Fruit fly (Drosophila melanogaster) whole organism, embryonic: ENCODE data around the gene pygo.

Source experiments
- BEAF-32 ChIP-seq: fragments of 200-800 bp; sonication (Bioruptor generic); optimal IDR thresholded peaks from 3 replicates; lab custom pipeline; 2017; ENCODE audit warnings: missing biosample characterization, missing genetic modification characterization, mild to moderate bottlenecking, moderate library complexity, missing genetic modification reagents
- Bgb ChIP-seq: fragments of 200-800 bp; sonication (Bioruptor generic); IDR thresholded peaks from 2 replicates; pipeline ENCODE4 v1.3.6; 2022; ENCODE audit warnings: missing biosample characterization, missing genetic modification characterization; ENCODE audit not compliant: partially characterized antibody
- Bteb2 ChIP-seq: fragments of 200-800 bp; sonication (Bioruptor generic); optimal IDR thresholded peaks from 2 replicates; lab custom pipeline; 2016; ENCODE audit warnings: missing biosample characterization, missing genetic modification characterization
- CG11093 ChIP-seq: fragments of 200-800 bp; sonication (Bioruptor generic); IDR thresholded peaks from 3 replicates; pipeline ENCODE4 v1.3.6; 2022; ENCODE audit warnings: missing biosample characterization, missing genetic modification characterization
- CG12391 ChIP-seq: fragments of 200-800 bp; sonication (Bioruptor generic); optimal IDR thresholded peaks from 3 replicates; lab custom pipeline; 2018; ENCODE audit warnings: missing biosample characterization, mild to moderate bottlenecking, missing genetic modification characterization, moderate library complexity
- CG13424 ChIP-seq: fragments of 200-800 bp; sonication (Bioruptor generic); optimal IDR thresholded peaks from 2 replicates; lab custom pipeline; 2019; ENCODE audit warnings: missing biosample characterization, mild to moderate bottlenecking, missing genetic modification characterization, moderate library complexity
- CG13775 ChIP-seq: fragments of 200-800 bp; sonication (Bioruptor generic); optimal IDR thresholded peaks from 3 replicates; lab custom pipeline; 2017; ENCODE audit warnings: missing biosample characterization, mild to moderate bottlenecking, missing genetic modification characterization
- CG1603 ChIP-seq: fragments of 200-800 bp; sonication (Bioruptor generic); optimal IDR thresholded peaks from 2 replicates; lab custom pipeline; 2019; ENCODE audit warnings: missing biosample characterization, mild to moderate bottlenecking, missing genetic modification characterization, moderate library complexity
- CG16813 ChIP-seq: fragments of 200-800 bp; sonication (Bioruptor generic); IDR thresholded peaks from 3 replicates; pipeline ENCODE4 v1.3.6; 2022; ENCODE audit warnings: missing biosample characterization, missing genetic modification characterization; ENCODE audit not compliant: partially characterized antibody
- CG16863 ChIP-seq: fragments of 200-800 bp; sonication (Bioruptor generic); optimal IDR thresholded peaks from 3 replicates; lab custom pipeline; 2016; ENCODE audit warnings: missing biosample characterization, missing genetic modification characterization
- CG17186 ChIP-seq: fragments of 200-800 bp; sonication (Bioruptor generic); optimal IDR thresholded peaks from 3 replicates; lab custom pipeline; 2017; ENCODE audit warnings: missing biosample characterization, missing genetic modification reagents, missing genetic modification characterization
- CG17802 ChIP-seq: fragments of 200-800 bp; sonication (Bioruptor generic); optimal IDR thresholded peaks from 2 replicates; lab custom pipeline; 2018; ENCODE audit warnings: missing biosample characterization, mild to moderate bottlenecking, missing genetic modification characterization, moderate library complexity
- CG17829 ChIP-seq: fragments of 200-800 bp; optimal IDR thresholded peaks from 2 replicates; lab custom pipeline; 2019; ENCODE audit warnings: missing biosample characterization, mild to moderate bottlenecking, missing genetic modification characterization, moderate library complexity
- CG18764 ChIP-seq: fragments of 200-800 bp; sonication (Bioruptor generic); optimal IDR thresholded peaks from 3 replicates; lab custom pipeline; 2016; ENCODE audit warnings: missing biosample characterization, missing genetic modification characterization
- CG2120 ChIP-seq: fragments of 200-800 bp; sonication (Bioruptor generic); optimal IDR thresholded peaks from 3 replicates; lab custom pipeline; 2016; ENCODE audit warnings: missing biosample characterization, missing genetic modification characterization
- CG2678 ChIP-seq: fragments of 200-800 bp; sonication (Bioruptor generic); optimal IDR thresholded peaks from 3 replicates; lab custom pipeline; 2019; ENCODE audit warnings: missing biosample characterization, mild to moderate bottlenecking, missing genetic modification characterization, moderate library complexity
- CG2712 ChIP-seq: fragments of 200-800 bp; optimal IDR thresholded peaks from 3 replicates; lab custom pipeline; 2019; ENCODE audit warnings: missing biosample characterization, mild to moderate bottlenecking, missing genetic modification characterization, moderate library complexity
- CG34224 ChIP-seq: fragments of 200-800 bp; sonication (Bioruptor generic); IDR thresholded peaks from 3 replicates; pipeline ENCODE4 v1.3.6; 2022; ENCODE audit warnings: missing biosample characterization, missing genetic modification characterization; ENCODE audit not compliant: partially characterized antibody
- CG4820 ChIP-seq: fragments of 200-800 bp; sonication (Bioruptor generic); optimal IDR thresholded peaks from 3 replicates; lab custom pipeline; 2016; ENCODE audit warnings: missing biosample characterization, missing genetic modification characterization
- CG6791 ChIP-seq: fragments of 200-800 bp; sonication (Bioruptor generic); IDR thresholded peaks from 3 replicates; pipeline ENCODE4 v1.3.6; 2022; ENCODE audit warnings: missing biosample characterization, missing genetic modification characterization; ENCODE audit not compliant: partially characterized antibody
- CG7963 ChIP-seq: fragments of 200-800 bp; sonication (Bioruptor generic); IDR thresholded peaks from 3 replicates; pipeline ENCODE4 v1.3.6; 2022; ENCODE audit warnings: missing biosample characterization, missing genetic modification characterization; ENCODE audit not compliant: partially characterized antibody
- CG7987 ChIP-seq: fragments of 200-800 bp; sonication (Bioruptor generic); optimal IDR thresholded peaks from 2 replicates; lab custom pipeline; 2018; ENCODE audit warnings: missing biosample characterization, mild to moderate bottlenecking, missing genetic modification characterization, moderate library complexity
- CHES-1-like ChIP-seq: fragments of 200-800 bp; sonication (Bioruptor generic); optimal IDR thresholded peaks from 2 replicates; lab custom pipeline; 2016; ENCODE audit warnings: missing biosample characterization, missing genetic modification characterization
- Camta ChIP-seq: fragments of 200-800 bp; sonication (Bioruptor generic); optimal IDR thresholded peaks from 2 replicates; lab custom pipeline; 2016; ENCODE audit warnings: missing biosample characterization, missing genetic modification characterization
- Dek ChIP-seq: fragments of 200-800 bp; sonication (Bioruptor generic); optimal IDR thresholded peaks from 3 replicates; lab custom pipeline; 2019; ENCODE audit warnings: missing biosample characterization, mild to moderate bottlenecking, missing genetic modification characterization, moderate library complexity
- Doc3 ChIP-seq: fragments of 200-800 bp; sonication (Bioruptor generic); IDR thresholded peaks from 3 replicates; pipeline ENCODE4 v1.3.6; 2022; ENCODE audit warnings: missing biosample characterization, missing genetic modification characterization; ENCODE audit not compliant: partially characterized antibody
- HLH4C ChIP-seq: fragments of 200-800 bp; sonication (Bioruptor generic); IDR thresholded peaks from 3 replicates; pipeline ENCODE4 v1.3.6; 2022; ENCODE audit warnings: missing biosample characterization, missing genetic modification characterization; ENCODE audit not compliant: partially characterized antibody
- Hey ChIP-seq: fragments of 200-800 bp; sonication (Bioruptor generic); optimal IDR thresholded peaks from 3 replicates; lab custom pipeline; 2018; ENCODE audit warnings: missing biosample characterization, mild to moderate bottlenecking, missing genetic modification characterization
- MBD-R2 ChIP-seq: fragments of 200-800 bp; sonication (Bioruptor generic); IDR thresholded peaks from 2 replicates; pipeline ENCODE4 v1.3.6; 2022; ENCODE audit warnings: missing biosample characterization, missing genetic modification characterization
- Poxn ChIP-seq: fragments of 200-800 bp; sonication (Bioruptor generic); IDR thresholded peaks from 2 replicates; pipeline ENCODE4 v1.3.6; 2022; ENCODE audit warnings: missing biosample characterization, missing genetic modification characterization
- Scr ChIP-seq: fragments of 200-800 bp; sonication (Bioruptor generic); IDR thresholded peaks from 2 replicates; pipeline ENCODE4 v1.3.6; 2022; ENCODE audit warnings: missing biosample characterization, missing genetic modification characterization; ENCODE audit not compliant: partially characterized antibody
- amos ChIP-seq: fragments of 200-800 bp; sonication (Bioruptor generic); IDR thresholded peaks from 2 replicates; pipeline ENCODE4 v1.3.6; 2022; ENCODE audit warnings: missing biosample characterization, missing genetic modification characterization; ENCODE audit not compliant: partially characterized antibody
- bcd ChIP-seq: fragments of 200-800 bp; sonication (Bioruptor generic); optimal IDR thresholded peaks from 2 replicates; lab custom pipeline; 2017; ENCODE audit warnings: missing biosample characterization, mild to moderate bottlenecking, missing genetic modification characterization
- bigmax ChIP-seq: fragments of 200-800 bp; sonication (Bioruptor generic); optimal IDR thresholded peaks from 2 replicates; lab custom pipeline; 2018; ENCODE audit warnings: missing biosample characterization, mild to moderate bottlenecking, missing genetic modification characterization
- dan ChIP-seq: fragments of 200-800 bp; sonication (Bioruptor generic); IDR thresholded peaks from 2 replicates; pipeline ENCODE4 v1.3.6; 2022; ENCODE audit warnings: missing biosample characterization, missing genetic modification characterization
- gfzf ChIP-seq: fragments of 200-800 bp; sonication (Bioruptor generic); optimal IDR thresholded peaks from 2 replicates; lab custom pipeline; 2016; ENCODE audit warnings: missing biosample characterization, mild to moderate bottlenecking, missing genetic modification characterization, moderate library complexity
- hb ChIP-seq: fragments of 200-800 bp; sonication (Bioruptor generic); IDR thresholded peaks from 3 replicates; pipeline ENCODE4 v1.3.6; 2022; ENCODE audit warnings: missing biosample characterization, missing genetic modification characterization; ENCODE audit not compliant: partially characterized antibody
- jigr1 ChIP-seq: fragments of 200-800 bp; sonication (Bioruptor generic); IDR thresholded peaks from 3 replicates; pipeline ENCODE4 v1.3.6; 2022; ENCODE audit warnings: missing biosample characterization, missing genetic modification characterization
- nerfin-1 ChIP-seq: fragments of 200-800 bp; sonication (Bioruptor generic); optimal IDR thresholded peaks from 3 replicates; lab custom pipeline; 2019; ENCODE audit warnings: missing biosample characterization, mild to moderate bottlenecking, missing genetic modification characterization, moderate library complexity
- pzg ChIP-seq: fragments of 200-800 bp; sonication (Bioruptor generic); optimal IDR thresholded peaks from 3 replicates; lab custom pipeline; 2018; ENCODE audit warnings: missing biosample characterization, mild to moderate bottlenecking, missing genetic modification characterization, moderate library complexity
- row ChIP-seq: fragments of 200-800 bp; sonication (Bioruptor generic); IDR thresholded peaks from 3 replicates; pipeline ENCODE4 v1.3.6; 2022; ENCODE audit warnings: missing biosample characterization, missing genetic modification characterization
- sd ChIP-seq: fragments of 200-800 bp; sonication (Bioruptor generic); optimal IDR thresholded peaks from 3 replicates; lab custom pipeline; 2018; ENCODE audit warnings: missing biosample characterization, mild to moderate bottlenecking, missing genetic modification characterization, moderate library complexity
- sisA ChIP-seq: fragments of 200-800 bp; sonication (Bioruptor generic); IDR thresholded peaks from 2 replicates; pipeline ENCODE4 v1.3.6; 2022; ENCODE audit warnings: missing biosample characterization, missing genetic modification characterization
- sna ChIP-seq: fragments of 200-800 bp; sonication (Bioruptor generic); IDR thresholded peaks from 2 replicates; pipeline ENCODE4 v1.3.6; 2022; ENCODE audit warnings: missing biosample characterization, missing genetic modification characterization; ENCODE audit not compliant: partially characterized antibody
- ssp ChIP-seq: fragments of 200-800 bp; sonication (Bioruptor generic); IDR thresholded peaks from 2 replicates; pipeline ENCODE4 v1.3.6; 2022; ENCODE audit warnings: missing biosample characterization, missing genetic modification characterization
- stwl ChIP-seq: fragments of 200-800 bp; sonication (Bioruptor generic); optimal IDR thresholded peaks from 3 replicates; lab custom pipeline; 2018; ENCODE audit warnings: missing biosample characterization, mild to moderate bottlenecking, missing genetic modification characterization, moderate library complexity
- tna ChIP-seq: fragments of 200-800 bp; sonication (Bioruptor generic); IDR thresholded peaks from 2 replicates; pipeline ENCODE4 v1.3.6; 2022; ENCODE audit warnings: missing biosample characterization, missing genetic modification characterization; ENCODE audit not compliant: partially characterized antibody
- wek ChIP-seq: fragments of 200-800 bp; sonication (Bioruptor generic); optimal IDR thresholded peaks from 3 replicates; lab custom pipeline; 2018; ENCODE audit warnings: missing biosample characterization, mild to moderate bottlenecking, missing genetic modification characterization, moderate library complexity

pygo gene

DNA sequence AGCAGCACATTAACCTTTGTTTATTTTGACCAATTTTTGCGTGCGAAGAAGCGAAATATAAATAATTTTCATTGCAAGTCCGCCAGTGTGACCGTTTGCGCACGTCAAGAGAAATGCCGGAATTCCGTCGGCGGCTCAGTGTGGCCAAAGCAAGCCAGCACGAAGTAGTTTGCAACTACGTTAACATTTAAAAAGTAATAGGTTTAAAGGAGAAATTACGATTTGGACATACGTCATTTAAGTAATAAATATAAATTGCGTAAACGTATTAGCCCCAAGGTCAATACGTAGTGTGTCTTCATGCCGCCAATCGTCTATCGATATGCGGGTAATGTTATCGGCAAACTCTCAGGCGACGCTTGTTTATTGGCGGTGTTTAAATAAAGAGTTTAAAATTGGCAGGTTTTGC, at the start of gene pygo, which contains the start of gene rod:
Gene pygo (minus strand): TSS at position 114 of the 409 bp plus-strand sequence.
Gene rod (plus strand): TSS at position 366 of the 409 bp plus-strand sequence.
- TF ChIP-seq CG12391 (tag; lab: Kevin White, UChicago), result peak; percentile 34
- TF ChIP-seq bigmax (GFP tag; lab: Kevin White, UChicago), result peak; percentile 46
- no peak for TF ChIP-seq CG4820 (GFP tag; lab: Kevin White, UChicago)
- TF ChIP-seq CG7987, result no peak
- no peak for TF ChIP-seq dan
- no peak for TF ChIP-seq CG18764 (GFP tag; lab: Kevin White, UChicago)
- TF ChIP-seq Bgb, result peak; percentile 59; the same call in 1 of the 2 replicates
- TF ChIP-seq CG34224 (GFP tag; lab: Robert Waterston, UW), result peak; percentile 70
- peak; percentile 13 for TF ChIP-seq CHES-1-like (GFP tag; lab: Kevin White, UChicago)
- peak; percentile 20 for TF ChIP-seq CG2120 (GFP tag; lab: Kevin White, UChicago)
- peak; percentile 11 for TF ChIP-seq CG13775 (GFP tag; lab: Kevin White, UChicago)
- TF ChIP-seq gfzf (GFP tag; lab: Kevin White, UChicago), result peak; percentile 90
- peak; percentile 16 for TF ChIP-seq CG13424 (tag; lab: Kevin White, UChicago)
- no peak for TF ChIP-seq Bteb2
- peak; percentile 6 for TF ChIP-seq bcd (GFP tag; lab: Kevin White, UChicago)
- peak; percentile 90 for TF ChIP-seq stwl
- no peak for TF ChIP-seq CG16863 (GFP tag; lab: Kevin White, UChicago)
- TF ChIP-seq pzg (GFP tag; lab: Kevin White, UChicago), result peak; percentile 86
- TF ChIP-seq CG1603 (tag; lab: Kevin White, UChicago), result peak; percentile 77
- no peak for TF ChIP-seq wek
- no peak for TF ChIP-seq Hey (tag; lab: Kevin White, UChicago)
- peak; percentile 68 for TF ChIP-seq BEAF-32 (GFP tag; lab: Kevin White, UChicago)
- peak; percentile 74 for TF ChIP-seq sna (GFP tag; lab: Robert Waterston, UW)
- TF ChIP-seq CG2678 (tag; lab: Kevin White, UChicago), result no peak
- TF ChIP-seq sd, result peak; percentile 97
- peak; percentile 72; the same call in 2 of the 3 replicates for TF ChIP-seq hb (GFP tag; lab: Robert Waterston, UW)
- TF ChIP-seq CG11093 (GFP tag; lab: Robert Waterston, UW), result no peak
- 0 out of 2 replicates have a peak, but pooled peaks have one; percentile 17 for TF ChIP-seq ssp (GFP tag; lab: Robert Waterston, UW)
- peak; percentile 67 for TF ChIP-seq CG16813 (GFP tag; lab: Robert Waterston, UW)
- no peak for TF ChIP-seq sisA
- no peak for TF ChIP-seq Dek (tag; lab: Kevin White, UChicago)
- peak; percentile 70 for TF ChIP-seq Scr (GFP tag; lab: Robert Waterston, UW)
- TF ChIP-seq nerfin-1 (tag; lab: Kevin White, UChicago), result peak; percentile 60
- peak; percentile 72 for TF ChIP-seq HLH4C (GFP tag; lab: Robert Waterston, UW)
- TF ChIP-seq MBD-R2 (GFP tag; lab: Robert Waterston, UW), result peak; percentile 84
- TF ChIP-seq CG2712 (tag; lab: Kevin White, UChicago), result peak; percentile 34
- peak; percentile 0 for TF ChIP-seq Camta (GFP tag; lab: Kevin White, UChicago)
- TF ChIP-seq CG6791 (GFP tag; lab: Robert Waterston, UW), result peak; percentile 63; the same call in 2 of the 3 replicates
- TF ChIP-seq CG7963 (GFP tag; lab: Robert Waterston, UW), result peak; percentile 58
- TF ChIP-seq amos, result peak; percentile 57
- peak; percentile 55 for TF ChIP-seq CG17829 (tag; lab: Kevin White, UChicago)
- no peak for TF ChIP-seq Poxn (GFP tag; lab: Robert Waterston, UW)
- TF ChIP-seq CG17802 (tag; lab: Kevin White, UChicago), result no peak
- TF ChIP-seq jigr1, result no peak
- TF ChIP-seq Doc3 (GFP tag; lab: Robert Waterston, UW), result peak; percentile 64; the same call in 2 of the 3 replicates
- TF ChIP-seq row (GFP tag; lab: Robert Waterston, UW), result peak; percentile 22; the same call in 1 of the 3 replicates
- peak; percentile 30 for TF ChIP-seq CG17186
- peak; percentile 51 for TF ChIP-seq tna (GFP tag; lab: Robert Waterston, UW)
